Fruit fly (Drosophila melanogaster) whole organism, prepupa: Measurements from ENCODE around the gene CG8001.

Experiments used
- CG11902 ChIP-seq: fragments of 200-800 bp; sonication (Bioruptor generic); optimal IDR thresholded peaks from 3 replicates; lab custom pipeline; 2016; ENCODE audit warnings: missing biosample characterization, missing genetic modification characterization
- CG31627 ChIP-seq: fragments of 200-800 bp; sonication (Bioruptor generic); optimal IDR thresholded peaks from 3 replicates; lab custom pipeline; 2016; ENCODE audit warnings: missing biosample characterization, missing genetic modification characterization
- CG6854 ChIP-seq: fragments of 200-800 bp; sonication (Bioruptor generic); optimal IDR thresholded peaks from 2 replicates; lab custom pipeline; 2017; ENCODE audit warnings: missing biosample characterization, mild to moderate bottlenecking, missing genetic modification characterization
- Ets21C ChIP-seq: fragments of 200-800 bp; sonication (Bioruptor generic); optimal IDR thresholded peaks from 3 replicates; lab custom pipeline; 2016; ENCODE audit warnings: missing biosample characterization, missing genetic modification characterization
- Hr39 ChIP-seq: fragments of 200-800 bp; sonication (Bioruptor generic); optimal IDR thresholded peaks from 2 replicates; lab custom pipeline; 2016; ENCODE audit warnings: missing biosample characterization, missing genetic modification characterization
- eg ChIP-seq: fragments of 200-800 bp; sonication (Bioruptor generic); IDR thresholded peaks from 3 replicates; pipeline ENCODE4 v1.3.6; 2022; ENCODE audit warnings: missing biosample characterization, missing genetic modification characterization
- fkh ChIP-seq: fragments of 200-800 bp; sonication (Bioruptor generic); optimal IDR thresholded peaks from 3 replicates; lab custom pipeline; 2017; ENCODE audit warnings: missing biosample characterization, mild to moderate bottlenecking, missing genetic modification characterization, moderate library complexity
- lz ChIP-seq: fragments of 200-800 bp; sonication (Bioruptor generic); optimal IDR thresholded peaks from 3 replicates; lab custom pipeline; 2016; ENCODE audit warnings: missing biosample characterization, missing genetic modification characterization

DNA sequence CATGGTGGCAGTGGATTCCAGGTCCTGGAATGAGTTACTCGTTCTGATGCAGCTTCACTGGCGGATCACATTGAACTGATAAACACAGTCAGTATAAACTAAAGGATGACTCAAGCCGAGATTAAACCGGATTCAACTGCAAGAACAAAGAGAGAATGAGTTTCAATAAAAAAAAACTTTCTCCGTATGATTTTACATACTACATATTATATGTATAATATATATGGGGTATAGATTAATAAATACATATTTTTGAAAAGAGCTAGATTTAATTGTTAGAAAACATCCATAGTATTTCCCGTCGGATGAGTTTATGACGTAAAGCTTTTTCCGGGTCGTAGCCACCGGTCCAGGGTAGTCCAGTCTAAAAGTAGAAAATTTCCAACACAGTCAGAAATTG lies 31.9 kb upstream of the CG8001 start, which contains the start of gene CG12035:
- TF ChIP-seq CG11902 (GFP tag; lab: Kevin White, UChicago) (no peak), CG6854 (GFP tag; lab: Kevin White, UChicago) (no peak), Hr39 (GFP tag; lab: Kevin White, UChicago) (no peak), Ets21C (GFP tag; lab: Kevin White, UChicago) (no peak), lz (no peak), fkh (GFP tag; lab: Kevin White, UChicago) (no peak), CG31627 (GFP tag; lab: Kevin White, UChicago) (no peak), eg (GFP tag; lab: Robert Waterston, UW) (no peak)
